Worm (Caenorhabditis elegans) whole organism, young adult: ENCODE data around the gene K10D11.2.

ENCODE experiments used
- B0336.3 ChIP-seq: fragments of 200-800 bp; sonication (Bioruptor generic); IDR thresholded peaks from 2 replicates; pipeline ENCODE4 v1.3.6; 2022; ENCODE audit warnings: missing genetic modification characterization, missing compliant biosample characterization
- ama-1 ChIP-seq, 3 experiments: fragments of 150-350 bp in 1 of 3; sonication (generic microtip) in 2 of 3; optimal IDR thresholded peaks; 2 replicates each; lab custom pipeline; 2014 to 2018; ENCODE audit warnings: missing biosample characterization in 2 of 3, missing genetic modification characterization in 2 of 3, missing genetic modification reagents in 2 of 3
- cebp-2 ChIP-seq: fragments of 200-800 bp; sonication (Bioruptor generic); IDR thresholded peaks from 2 replicates; pipeline ENCODE4 v1.3.6; 2022; ENCODE audit warnings: missing genetic modification characterization, missing compliant biosample characterization
- ceh-100 ChIP-seq: fragments of 200-800 bp; sonication (Bioruptor generic); IDR thresholded peaks from 2 replicates; pipeline ENCODE4 v1.3.6; 2022; ENCODE audit warnings: missing genetic modification reagents, missing genetic modification characterization, missing compliant biosample characterization
- dox-1 ChIP-seq: fragments of 200-800 bp; sonication (Bioruptor generic); IDR thresholded peaks from 2 replicates; pipeline ENCODE4 v1.3.6; 2022; ENCODE audit warnings: missing genetic modification reagents, missing genetic modification characterization, missing compliant biosample characterization
- nfya-2 ChIP-seq: fragments of 200-800 bp; sonication (Bioruptor generic); IDR thresholded peaks from 2 replicates; pipeline ENCODE4 v1.3.6; 2022; ENCODE audit warnings: missing genetic modification reagents, missing genetic modification characterization, missing compliant biosample characterization
- nhr-120 ChIP-seq: fragments of 200-800 bp; sonication (Bioruptor generic); IDR thresholded peaks from 2 replicates; pipeline ENCODE4 v1.3.6; 2022; ENCODE audit warnings: missing genetic modification characterization, missing compliant biosample characterization
- snpc-1.3 ChIP-seq: sonication (generic microtip); optimal IDR thresholded peaks from 2 replicates; lab custom pipeline; 2017; ENCODE audit warnings: missing genetic modification characterization, mild to moderate bottlenecking, missing compliant biosample characterization, antibody characterized with exemption, moderate library complexity, missing genotype, missing genetic modification reagents; ENCODE audit not compliant: insufficient read depth
- snpc-4 ChIP-seq, 5 experiments: fragments of 150-350 bp in 1 of 5; sonication (generic microtip) in 4 of 5; optimal IDR thresholded peaks; 2 replicates each; lab custom pipeline; 2014 to 2018; ENCODE audit warnings: missing genetic modification characterization in 5 of 5, missing biosample characterization in 3 of 5, antibody characterized with exemption in 2 of 5, mild to moderate bottlenecking in 2 of 5, missing compliant biosample characterization in 2 of 5, missing genotype in 2 of 5, moderate library complexity in 2 of 5, missing genetic modification reagents in 1 of 5
- sptf-2 ChIP-seq: fragments of 200-800 bp; sonication (Bioruptor generic); optimal IDR thresholded peaks from 2 replicates; lab custom pipeline; 2018; ENCODE audit warnings: mild to moderate bottlenecking, missing genetic modification characterization, missing compliant biosample characterization
- ztf-18 ChIP-seq: sonication (generic microtip); optimal IDR thresholded peaks from 2 replicates; lab custom pipeline; 2016; ENCODE audit warnings: missing genotype, mild to moderate bottlenecking, missing genetic modification characterization, missing compliant biosample characterization
- ztf-6 ChIP-seq: fragments of 200-800 bp; sonication (Bioruptor generic); IDR thresholded peaks from 2 replicates; pipeline ENCODE4 v1.3.6; 2022; ENCODE audit warnings: missing genetic modification reagents, missing genetic modification characterization, missing compliant biosample characterization

DNA sequence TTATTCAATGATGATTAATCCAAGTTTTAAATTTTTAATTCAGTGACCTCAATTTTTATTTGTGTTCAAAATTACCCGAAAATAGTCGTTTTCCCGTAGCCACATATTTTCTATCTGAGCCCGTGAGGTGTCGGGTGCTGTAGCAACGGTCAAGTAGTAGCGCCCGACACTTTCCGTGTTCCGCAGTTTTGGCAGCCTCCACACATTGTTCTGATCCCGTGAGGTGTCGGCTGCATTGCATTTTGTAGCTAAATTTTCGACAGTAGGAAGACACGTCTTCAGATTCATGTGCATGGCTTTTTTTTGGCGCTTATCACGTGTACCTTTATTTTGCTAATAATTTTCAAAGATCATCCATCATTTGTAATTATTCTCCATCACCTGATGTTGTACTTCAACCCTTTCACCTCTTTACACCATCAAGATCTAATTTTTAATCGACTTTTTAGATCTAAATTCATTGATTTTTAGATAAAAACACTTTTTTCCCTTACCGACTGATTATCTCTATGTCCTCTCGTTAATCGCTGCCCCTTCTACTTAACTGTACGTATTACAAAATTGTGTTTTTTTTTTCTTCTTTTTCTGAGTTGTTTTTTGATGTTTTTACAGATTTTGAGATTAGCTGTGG is 35.0 kb downstream of the K10D11.2 start:
- TF ChIP-seq ama-1 (optimal IDR thresholded peaks at IDR 0.05; lab: Kevin White, UChicago): no peak
- no peak for TF ChIP-seq ama-1 (GFP tag; optimal IDR thresholded peaks at IDR 0.05; lab: Kevin White, UChicago)
- no peak for TF ChIP-seq nfya-2 (GFP tag; lab: Robert Waterston, UW)
- TF ChIP-seq sptf-2 (GFP tag; lab: Kevin White, UChicago): no peak
- TF ChIP-seq snpc-4 (GFP tag; optimal IDR thresholded peaks at IDR 0.05; lab: Kevin White, UChicago): no peak
- TF ChIP-seq snpc-4 (tag; optimal IDR thresholded peaks at IDR 0.05; lab: Kevin White, UChicago): peak; percentile 41 to 84 (median 62)
- no peak for TF ChIP-seq ztf-18
- TF ChIP-seq nhr-120 (GFP tag; lab: Robert Waterston, UW): no peak
- no peak for TF ChIP-seq ztf-6 (GFP tag; lab: Robert Waterston, UW)
- TF ChIP-seq ceh-100: no peak
- no peak for TF ChIP-seq B0336.3 (GFP tag; lab: Robert Waterston, UW)
- TF ChIP-seq snpc-1.3 (tag; lab: Kevin White, UChicago): no peak
- no peak for TF ChIP-seq dox-1 (GFP tag; lab: Robert Waterston, UW)
- no peak for TF ChIP-seq cebp-2
